Worm (Caenorhabditis elegans): ENCODE data around the gene set-21.

DNA sequence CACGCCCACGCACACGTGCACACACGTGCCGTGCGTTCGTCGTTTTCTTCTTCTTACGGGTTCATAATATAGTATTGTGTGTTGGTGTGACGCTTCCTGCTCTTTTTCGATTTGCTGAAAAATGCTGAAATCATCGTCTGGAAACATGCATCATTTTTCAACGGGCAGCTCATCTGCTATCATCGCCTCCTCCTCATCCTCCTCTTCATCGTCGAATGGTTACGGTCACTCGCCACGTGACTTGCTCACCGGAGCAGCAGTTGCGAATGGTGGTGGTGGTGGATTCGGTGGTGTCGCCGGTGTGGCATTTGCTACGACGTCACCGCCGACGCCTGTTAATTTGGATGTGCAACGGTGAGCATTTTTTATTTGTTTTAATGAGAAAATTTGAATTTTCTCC lies 18.1 kb downstream of the set-21 start:
- TF ChIP-seq ceh-9 (tag; optimal IDR thresholded peaks at IDR 0.05) (no peak), nhr-237 (tag; optimal IDR thresholded peaks at IDR 0.05) (no peak)

Data from whole organism, L3 larva.